Worm (Caenorhabditis elegans) whole organism, L4 larva: ENCODE results near the gene K08B12.1.

Source experiments
- aha-1 ChIP-seq: fragments of 150-350 bp; peaks from one replicate; lab custom pipeline; 2014; ENCODE audit warnings: missing biosample characterization, missing genetic modification characterization
- daf-12 ChIP-seq: fragments of 150-350 bp; optimal IDR thresholded peaks from 2 replicates; lab custom pipeline; 2014; ENCODE audit warnings: missing biosample characterization, missing genetic modification reagents, missing genetic modification characterization
- nhr-237 ChIP-seq: sonication (generic microtip); optimal IDR thresholded peaks from 2 replicates; lab custom pipeline; 2017; ENCODE audit warnings: missing biosample characterization, missing genetic modification characterization
- pqm-1 ChIP-seq: sonication (generic microtip); optimal IDR thresholded peaks from 2 replicates; lab custom pipeline; 2017; ENCODE audit warnings: missing biosample characterization, missing genetic modification characterization
- unc-39 ChIP-seq: sonication (generic microtip); optimal IDR thresholded peaks from 2 replicates; lab custom pipeline; 2017; ENCODE audit warnings: missing biosample characterization, missing genetic modification characterization

- TF ChIP-seq aha-1 (tag; lab: Kevin White, UChicago) (no peak), pqm-1 (tag; lab: Kevin White, UChicago) (no peak), daf-12 (tag; lab: Kevin White, UChicago) (no peak), unc-39 (tag; lab: Kevin White, UChicago) (no peak), nhr-237 (no peak)
These were observed 27.2 kb downstream of the K08B12.1 start, which contains the start of gene srn-1 for ce11 chrV:6286343-6286742.
